Worm (Caenorhabditis elegans): ENCODE data around the gene amt-1.

ce11 chrX:4609635-4610034 lies 38.4 kb downstream of the amt-1 start:
- no peak for TF ChIP-seq cog-1 (tag; optimal IDR thresholded peaks at IDR 0.05)
- TF ChIP-seq T22C8.4 (GFP tag; IDR thresholded peaks at IDR 0.05): no peak
- TF ChIP-seq ztf-23 (GFP tag; IDR thresholded peaks at IDR 0.05): no peak
- TF ChIP-seq med-1 (GFP tag; optimal IDR thresholded peaks at IDR 0.05; ENCODE audit: insufficient read depth): no peak
- TF ChIP-seq klf-2 (GFP tag; conservative IDR thresholded peaks at IDR 0.05): no peak
- TF ChIP-seq tab-1 (GFP tag; IDR thresholded peaks at IDR 0.05): no peak
- no peak for TF ChIP-seq flt-1 (GFP tag; IDR thresholded peaks at IDR 0.05)
- TF ChIP-seq ref-1 (GFP tag; conservative IDR thresholded peaks at IDR 0.05): no peak
- TF ChIP-seq ztf-29 (GFP tag; IDR thresholded peaks at IDR 0.05): no peak
